Fruit fly (Drosophila melanogaster) whole organism, embryonic: ENCODE measurements around the gene CG12012.

Experiments used
- Adf1 ChIP-seq: fragments of 200-800 bp; sonication (Bioruptor generic); IDR thresholded peaks from 2 replicates; pipeline ENCODE4 v1.3.6; 2022; ENCODE audit warnings: missing biosample characterization, missing genetic modification characterization
- Aef1 ChIP-seq: fragments of 200-800 bp; sonication (Bioruptor generic); IDR thresholded peaks from 3 replicates; pipeline ENCODE4 v1.3.6; 2022; ENCODE audit warnings: missing biosample characterization, missing genetic modification characterization
- Atf-2 ChIP-seq: fragments of 200-800 bp; sonication (Bioruptor generic); optimal IDR thresholded peaks from 2 replicates; lab custom pipeline; 2016; ENCODE audit warnings: missing biosample characterization, missing genetic modification characterization
- Atf6 ChIP-seq: fragments of 200-800 bp; sonication (Bioruptor generic); IDR thresholded peaks from 2 replicates; pipeline ENCODE4 v1.3.6; 2022; ENCODE audit warnings: missing biosample characterization, missing genetic modification characterization
- CG10979 ChIP-seq: fragments of 200-800 bp; sonication (Bioruptor generic); optimal IDR thresholded peaks from 2 replicates; lab custom pipeline; 2018; ENCODE audit warnings: missing biosample characterization, mild to moderate bottlenecking, missing genetic modification characterization, moderate library complexity
- CG11093 ChIP-seq: fragments of 200-800 bp; sonication (Bioruptor generic); IDR thresholded peaks from 3 replicates; pipeline ENCODE4 v1.3.6; 2022; ENCODE audit warnings: missing biosample characterization, missing genetic modification characterization
- CG11398 ChIP-seq: fragments of 200-800 bp; sonication (Bioruptor generic); optimal IDR thresholded peaks from 2 replicates; lab custom pipeline; 2016; ENCODE audit warnings: missing biosample characterization, missing genetic modification characterization
- CG11696 ChIP-seq: fragments of 200-800 bp; sonication (Bioruptor generic); IDR thresholded peaks from 2 replicates; pipeline ENCODE4 v1.3.6; 2022; ENCODE audit warnings: missing biosample characterization, missing genetic modification characterization
- CG13123 ChIP-seq: fragments of 200-800 bp; sonication (Bioruptor generic); optimal IDR thresholded peaks from 2 replicates; lab custom pipeline; 2016; ENCODE audit warnings: missing biosample characterization, missing genetic modification characterization
- CG13287 ChIP-seq: fragments of 200-800 bp; sonication (Bioruptor generic); IDR thresholded peaks from 2 replicates; pipeline ENCODE4 v1.3.6; 2022; ENCODE audit warnings: missing biosample characterization, missing genetic modification characterization; ENCODE audit not compliant: partially characterized antibody
- CG13894 ChIP-seq: fragments of 200-800 bp; sonication (Bioruptor generic); optimal IDR thresholded peaks from 3 replicates; lab custom pipeline; 2018; ENCODE audit warnings: missing biosample characterization, mild to moderate bottlenecking, missing genetic modification characterization, moderate library complexity
- CG14965 ChIP-seq: fragments of 200-800 bp; sonication (Bioruptor generic); optimal IDR thresholded peaks from 2 replicates; lab custom pipeline; 2016; ENCODE audit warnings: missing biosample characterization, missing genetic modification characterization, borderline replicate concordance
- CG17612 ChIP-seq: fragments of 200-800 bp; sonication (Bioruptor generic); IDR thresholded peaks from 2 replicates; pipeline ENCODE4 v1.3.6; 2022; ENCODE audit warnings: missing biosample characterization, missing genetic modification characterization
- CG17829 ChIP-seq: fragments of 200-800 bp; optimal IDR thresholded peaks from 2 replicates; lab custom pipeline; 2019; ENCODE audit warnings: missing biosample characterization, mild to moderate bottlenecking, missing genetic modification characterization, moderate library complexity
- CG18619 ChIP-seq: fragments of 200-800 bp; sonication (Bioruptor generic); optimal IDR thresholded peaks from 3 replicates; lab custom pipeline; 2017; ENCODE audit warnings: missing biosample characterization, mild to moderate bottlenecking, missing genetic modification characterization
- CG2129 ChIP-seq: fragments of 200-800 bp; sonication (Bioruptor generic); IDR thresholded peaks from 2 replicates; pipeline ENCODE4 v1.3.6; 2022; ENCODE audit warnings: missing biosample characterization, missing genetic modification characterization; ENCODE audit not compliant: partially characterized antibody
- CG2199 ChIP-seq: fragments of 200-800 bp; sonication (Bioruptor generic); IDR thresholded peaks from 3 replicates; pipeline ENCODE4 v1.3.6; 2022; ENCODE audit warnings: missing biosample characterization, missing genetic modification characterization
- CG32532 ChIP-seq: fragments of 200-800 bp; sonication (Bioruptor generic); IDR thresholded peaks from 2 replicates; pipeline ENCODE4 v1.3.6; 2022; ENCODE audit warnings: missing biosample characterization, missing genetic modification characterization
- CG32767 ChIP-seq: fragments of 200-800 bp; sonication (Bioruptor generic); IDR thresholded peaks from 2 replicates; pipeline ENCODE4 v1.3.6; 2022; ENCODE audit warnings: missing biosample characterization, missing genetic modification characterization
- CG3407 ChIP-seq: fragments of 200-800 bp; sonication (Bioruptor generic); optimal IDR thresholded peaks from 2 replicates; lab custom pipeline; 2018; ENCODE audit warnings: missing biosample characterization, mild to moderate bottlenecking, missing genetic modification characterization
- CG4328 ChIP-seq: fragments of 200-800 bp; sonication (Bioruptor generic); optimal IDR thresholded peaks from 3 replicates; lab custom pipeline; 2017; ENCODE audit warnings: missing biosample characterization, missing genetic modification reagents, missing genetic modification characterization
- CG4360 ChIP-seq: fragments of 200-800 bp; sonication (Bioruptor generic); IDR thresholded peaks from 2 replicates; pipeline ENCODE4 v1.3.6; 2022; ENCODE audit warnings: missing biosample characterization, missing genetic modification characterization
- CG6689 ChIP-seq: fragments of 200-800 bp; sonication (Bioruptor generic); IDR thresholded peaks from 2 replicates; pipeline ENCODE4 v1.3.6; 2022; ENCODE audit warnings: missing biosample characterization, missing genetic modification characterization
- CG8290 ChIP-seq, 3 experiments: fragments of 200-800 bp; sonication (Bioruptor generic); optimal IDR thresholded peaks; 2 replicates each; lab custom pipeline; 2016 to 2019; ENCODE audit warnings: missing biosample characterization in 3 of 3, missing genetic modification characterization in 3 of 3, mild to moderate bottlenecking in 2 of 3, moderate library complexity in 1 of 3
- CG9932 ChIP-seq: fragments of 200-800 bp; sonication (Bioruptor generic); IDR thresholded peaks from 2 replicates; pipeline ENCODE4 v1.3.6; 2022; ENCODE audit warnings: missing biosample characterization, missing genetic modification characterization
- CHES-1-like ChIP-seq: fragments of 200-800 bp; sonication (Bioruptor generic); optimal IDR thresholded peaks from 2 replicates; lab custom pipeline; 2016; ENCODE audit warnings: missing biosample characterization, missing genetic modification characterization
- Deaf1 ChIP-seq: fragments of 200-800 bp; optimal IDR thresholded peaks from 3 replicates; lab custom pipeline; 2019; ENCODE audit warnings: missing biosample characterization, mild to moderate bottlenecking, missing genetic modification characterization, moderate library complexity
- Kr ChIP-seq: fragments of 200-800 bp; sonication (Bioruptor generic); optimal IDR thresholded peaks from 2 replicates; lab custom pipeline; 2017; ENCODE audit warnings: missing biosample characterization, mild to moderate bottlenecking, missing genetic modification characterization
- Med ChIP-seq: fragments of 200-800 bp; sonication (Bioruptor generic); peaks from one replicate; lab custom pipeline; 2016; ENCODE audit warnings: missing biosample characterization, missing genetic modification characterization, mild to moderate bottlenecking, inconsistent platforms, moderate library complexity
- Side ChIP-seq: fragments of 200-800 bp; sonication (Bioruptor generic); optimal IDR thresholded peaks from 2 replicates; lab custom pipeline; 2016; ENCODE audit warnings: missing biosample characterization, missing genetic modification characterization
- br ChIP-seq: fragments of >200 bp; optimal IDR thresholded peaks from 2 replicates; lab custom pipeline; 2017
- btn ChIP-seq: fragments of 200-800 bp; sonication (Bioruptor generic); optimal IDR thresholded peaks from 2 replicates; lab custom pipeline; 2016; ENCODE audit warnings: missing biosample characterization, missing genetic modification characterization
- cad ChIP-seq: fragments of >200 bp; optimal IDR thresholded peaks from 2 replicates; lab custom pipeline; 2017; ENCODE audit warnings: missing biosample characterization, missing genetic modification characterization
- caup ChIP-seq: fragments of 200-800 bp; sonication (Bioruptor generic); optimal IDR thresholded peaks from 3 replicates; lab custom pipeline; 2017; ENCODE audit warnings: missing biosample characterization, mild to moderate bottlenecking, missing genetic modification characterization, moderate library complexity; ENCODE audit not compliant: severe bottlenecking
- cg ChIP-seq: fragments of 200-800 bp; sonication (Bioruptor generic); optimal IDR thresholded peaks from 3 replicates; lab custom pipeline; 2019; ENCODE audit warnings: missing biosample characterization, mild to moderate bottlenecking, missing genetic modification characterization, moderate library complexity
- chinmo ChIP-seq: fragments of 200-800 bp; sonication (Bioruptor generic); IDR thresholded peaks from 4 replicates; pipeline ENCODE4 v1.3.6; 2022; ENCODE audit warnings: missing biosample characterization, missing genetic modification characterization; ENCODE audit not compliant: partially characterized antibody
- exex ChIP-seq: fragments of 200-800 bp; sonication (Bioruptor generic); optimal IDR thresholded peaks from 4 replicates; lab custom pipeline; 2018; ENCODE audit warnings: missing biosample characterization, mild to moderate bottlenecking, missing genetic modification characterization, moderate library complexity
- fd3F ChIP-seq: fragments of 200-800 bp; sonication (Bioruptor generic); optimal IDR thresholded peaks from 2 replicates; lab custom pipeline; 2018; ENCODE audit warnings: missing biosample characterization, mild to moderate bottlenecking, missing genetic modification characterization, moderate library complexity
- ftz-f1 ChIP-seq: fragments of 200-800 bp; sonication (Bioruptor generic); optimal IDR thresholded peaks from 2 replicates; lab custom pipeline; 2016; ENCODE audit warnings: missing biosample characterization, missing genetic modification characterization
- kah ChIP-seq: fragments of 200-800 bp; sonication (Bioruptor generic); optimal IDR thresholded peaks from 2 replicates; lab custom pipeline; 2018; ENCODE audit warnings: missing biosample characterization, mild to moderate bottlenecking, missing genetic modification characterization
- lbe ChIP-seq: fragments of 200-800 bp; sonication (Bioruptor generic); optimal IDR thresholded peaks from 2 replicates; lab custom pipeline; 2016; ENCODE audit warnings: missing biosample characterization, mild to moderate bottlenecking, missing genetic modification characterization
- maf-S ChIP-seq: fragments of 200-800 bp; sonication (Bioruptor generic); optimal IDR thresholded peaks from 2 replicates; lab custom pipeline; 2016; ENCODE audit warnings: missing biosample characterization, missing genetic modification characterization
- pb ChIP-seq: fragments of 200-800 bp; sonication (Bioruptor generic); optimal IDR thresholded peaks from 3 replicates; lab custom pipeline; 2016; ENCODE audit warnings: missing biosample characterization, missing genetic modification characterization
- repo ChIP-seq: fragments of 200-800 bp; sonication (Bioruptor generic); optimal IDR thresholded peaks from 2 replicates; lab custom pipeline; 2016; ENCODE audit warnings: missing biosample characterization, missing genetic modification characterization
- run ChIP-seq: fragments of 200-800 bp; sonication (Bioruptor generic); optimal IDR thresholded peaks from 3 replicates; lab custom pipeline; 2018; ENCODE audit warnings: missing biosample characterization, mild to moderate bottlenecking, missing genetic modification characterization
- sc ChIP-seq, 3 experiments: fragments of >200 bp in 2 of 3; fragments of 200-800 bp in 1 of 3; sonication (Bioruptor generic) in 1 of 3; optimal IDR thresholded peaks; 2 replicates in 2 of 3; 3 replicates in 1 of 3; lab custom pipeline; 2017; ENCODE audit warnings: mild to moderate bottlenecking in 1 of 3, missing biosample characterization in 1 of 3, missing genetic modification characterization in 1 of 3, missing genetic modification reagents in 1 of 3
- sd ChIP-seq: fragments of 200-800 bp; sonication (Bioruptor generic); optimal IDR thresholded peaks from 3 replicates; lab custom pipeline; 2018; ENCODE audit warnings: missing biosample characterization, mild to moderate bottlenecking, missing genetic modification characterization, moderate library complexity
- sens ChIP-seq: fragments of 200-800 bp; sonication (Bioruptor generic); peaks from one replicate; lab custom pipeline; 2016; ENCODE audit warnings: missing biosample characterization, missing genetic modification characterization
- slbo ChIP-seq: fragments of 200-800 bp; sonication (Bioruptor generic); IDR thresholded peaks from 2 replicates; pipeline ENCODE4 v1.3.6; 2022; ENCODE audit warnings: missing biosample characterization, missing genetic modification characterization
- tup ChIP-seq: fragments of 200-800 bp; sonication (Bioruptor generic); optimal IDR thresholded peaks from 2 replicates; lab custom pipeline; 2016; ENCODE audit warnings: missing biosample characterization, mild to moderate bottlenecking, missing genetic modification characterization, moderate library complexity
- tx ChIP-seq: fragments of 200-800 bp; sonication (Bioruptor generic); optimal IDR thresholded peaks from 2 replicates; lab custom pipeline; 2016; ENCODE audit warnings: missing biosample characterization, missing genetic modification characterization
- vvl ChIP-seq: fragments of 200-800 bp; sonication (Bioruptor generic); IDR thresholded peaks from 2 replicates; pipeline ENCODE4 v1.3.6; 2022; ENCODE audit warnings: missing biosample characterization, missing genetic modification characterization
- yki ChIP-seq: fragments of >200 bp; optimal IDR thresholded peaks from 3 replicates; lab custom pipeline; 2018

CG12012 gene

DNA sequence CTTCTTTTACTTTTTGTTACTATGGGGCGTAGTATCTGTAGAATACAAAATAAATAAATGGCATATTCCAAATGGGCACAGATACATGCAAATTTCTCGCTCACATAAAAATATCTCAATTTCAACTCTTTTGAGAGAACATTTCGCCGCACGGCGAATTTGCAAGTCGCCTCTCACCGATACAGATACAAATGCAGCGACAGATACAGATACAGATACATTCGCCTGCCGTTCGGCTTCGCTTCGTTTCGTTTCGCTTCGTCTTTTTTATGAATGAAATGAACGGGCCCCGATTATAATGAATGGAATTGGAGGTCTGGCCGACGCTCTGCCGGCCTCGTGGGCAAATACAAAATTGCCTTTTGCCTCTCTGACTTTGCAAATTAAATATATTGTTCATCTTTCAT, 43.7 kb downstream of the CG12012 start (continued):
- TF ChIP-seq CG2129 (GFP tag; lab: Robert Waterston, UW) (no peak), btn (GFP tag; lab: Kevin White, UChicago) (no peak), lbe (GFP tag; lab: Kevin White, UChicago) (peak; percentile 51), CG18619 (GFP tag; lab: Kevin White, UChicago) (no peak), br (no peak), CG4328 (GFP tag; lab: Kevin White, UChicago) (no peak), yki (lab: Kevin White, UChicago) (no peak), Atf6 (GFP tag; lab: Robert Waterston, UW) (0 out of 2 replicates have a peak, but pooled peaks have one; percentile 16), cg (GFP tag; lab: Kevin White, UChicago) (peak; percentile 92), Atf-2 (GFP tag; lab: Kevin White, UChicago) (no peak), CG13894 (tag; lab: Kevin White, UChicago) (peak; percentile 100), Side (GFP tag; lab: Kevin White, UChicago) (no peak), CG14965 (GFP tag; lab: Kevin White, UChicago) (no peak), Kr (GFP tag; lab: Kevin White, UChicago) (no peak), caup (no peak), Adf1 (GFP tag; lab: Robert Waterston, UW) (peak; percentile 82; the same call in 1 of the 2 replicates), CG2199 (GFP tag; lab: Robert Waterston, UW) (peak; percentile 67; the same call in 1 of the 3 replicates), CG8290 (GFP tag; optimal IDR thresholded peaks at IDR 0.05; lab: Kevin White, UChicago) (no peak), CG8290 (tag; optimal IDR thresholded peaks at IDR 0.05; lab: Kevin White, UChicago) (peak in 1 of 2 experiments; percentile 44), CG32767 (peak; percentile 32; the same call in 1 of the 2 replicates), sd (tag; lab: Kevin White, UChicago) (peak; percentile 46), sc (optimal IDR thresholded peaks at IDR 0.05; lab: Kevin White, UChicago) (no peak), sc (GFP tag; optimal IDR thresholded peaks at IDR 0.05; lab: Kevin White, UChicago) (no peak), pb (GFP tag; lab: Kevin White, UChicago) (no peak), CG17612 (no peak), exex (tag; lab: Kevin White, UChicago) (peak; percentile 14), CG17829 (peak; percentile 21), ftz-f1 (peak; percentile 28), repo (GFP tag; lab: Kevin White, UChicago) (no peak), Med (GFP tag; lab: Kevin White, UChicago) (peak; percentile 41), run (tag; lab: Kevin White, UChicago) (no peak), vvl (peak; percentile 19; the same call in 1 of the 2 replicates), tup (GFP tag; lab: Kevin White, UChicago) (no peak), fd3F (GFP tag; lab: Kevin White, UChicago) (no peak), CG10979 (tag; lab: Kevin White, UChicago) (no peak), CG9932 (GFP tag; lab: Robert Waterston, UW) (no peak), chinmo (GFP tag; lab: Robert Waterston, UW) (peak; percentile 94; the same call in 2 of the 4 replicates), CG13287 (peak; percentile 37; the same call in 1 of the 2 replicates)

dm6 chr3L:3420674-3421073, 44.1 kb downstream of the CG12012 start:
- TF ChIP-seq CG32532 (GFP tag; lab: Robert Waterston, UW) (0 out of 2 replicates have a peak, but pooled peaks have one; percentile 13), CG4360 (GFP tag; lab: Robert Waterston, UW) (no peak), Aef1 (GFP tag; lab: Robert Waterston, UW) (no peak), kah (GFP tag; lab: Kevin White, UChicago) (no peak), sens (GFP tag; lab: Kevin White, UChicago) (peak; percentile 71), tx (GFP tag; lab: Kevin White, UChicago) (no peak), slbo (peak; percentile 26; the same call in 1 of the 2 replicates), CG11696 (GFP tag; lab: Robert Waterston, UW) (no peak), cad (GFP tag; lab: Kevin White, UChicago) (no peak), CG11093 (GFP tag; lab: Robert Waterston, UW) (no peak), CHES-1-like (GFP tag; lab: Kevin White, UChicago) (no peak), Deaf1 (tag; lab: Kevin White, UChicago) (no peak), CG6689 (GFP tag; lab: Robert Waterston, UW) (no peak), CG3407 (GFP tag; lab: Kevin White, UChicago) (no peak), CG13123 (no peak), CG11398 (GFP tag; lab: Kevin White, UChicago) (no peak), maf-S (no peak)
